Fruit fly (Drosophila melanogaster) whole organism, embryonic: Measurements from ENCODE around the gene RpS28-like.
A peak's percentile ranks its signal among the peaks of the same experiment; 100 is the strongest.

Source experiments
- Aef1 ChIP-seq: fragments of 200-800 bp; sonication (Bioruptor generic); IDR thresholded peaks from 3 replicates; pipeline ENCODE4 v1.3.6; 2022; ENCODE audit warnings: missing biosample characterization, missing genetic modification characterization
- Bgb ChIP-seq: fragments of 200-800 bp; sonication (Bioruptor generic); IDR thresholded peaks from 2 replicates; pipeline ENCODE4 v1.3.6; 2022; ENCODE audit warnings: missing biosample characterization, missing genetic modification characterization; ENCODE audit not compliant: partially characterized antibody
- CG10274 ChIP-seq: fragments of 200-800 bp; sonication (Bioruptor generic); optimal IDR thresholded peaks from 3 replicates; lab custom pipeline; 2017; ENCODE audit warnings: missing biosample characterization, mild to moderate bottlenecking, missing genetic modification characterization
- CG10431 ChIP-seq: fragments of 200-800 bp; sonication (Bioruptor generic); optimal IDR thresholded peaks from 3 replicates; lab custom pipeline; 2018; ENCODE audit warnings: missing biosample characterization, mild to moderate bottlenecking, missing genetic modification characterization
- CG11560 ChIP-seq: fragments of 200-800 bp; sonication (Bioruptor generic); IDR thresholded peaks from 3 replicates; pipeline ENCODE4 v1.3.6; 2022; ENCODE audit warnings: missing biosample characterization, missing genetic modification characterization
- CG13775 ChIP-seq: fragments of 200-800 bp; sonication (Bioruptor generic); optimal IDR thresholded peaks from 3 replicates; lab custom pipeline; 2017; ENCODE audit warnings: missing biosample characterization, mild to moderate bottlenecking, missing genetic modification characterization
- CG14667 ChIP-seq: fragments of 200-800 bp; sonication (Bioruptor generic); IDR thresholded peaks from 2 replicates; pipeline ENCODE4 v1.3.6; 2022; ENCODE audit warnings: missing biosample characterization, missing genetic modification characterization
- CG14710 ChIP-seq: fragments of 200-800 bp; sonication (Bioruptor generic); optimal IDR thresholded peaks from 3 replicates; lab custom pipeline; 2019; ENCODE audit warnings: missing biosample characterization, mild to moderate bottlenecking, missing genetic modification characterization, moderate library complexity
- CG15601 ChIP-seq: fragments of 200-800 bp; sonication (Bioruptor generic); optimal IDR thresholded peaks from 3 replicates; lab custom pipeline; 2019; ENCODE audit warnings: missing biosample characterization, mild to moderate bottlenecking, missing genetic modification characterization, moderate library complexity
- CG1603 ChIP-seq: fragments of 200-800 bp; sonication (Bioruptor generic); optimal IDR thresholded peaks from 2 replicates; lab custom pipeline; 2019; ENCODE audit warnings: missing biosample characterization, mild to moderate bottlenecking, missing genetic modification characterization, moderate library complexity
- CG16863 ChIP-seq: fragments of 200-800 bp; sonication (Bioruptor generic); optimal IDR thresholded peaks from 3 replicates; lab custom pipeline; 2016; ENCODE audit warnings: missing biosample characterization, missing genetic modification characterization
- CG17328 ChIP-seq: fragments of 200-800 bp; sonication (Bioruptor generic); IDR thresholded peaks from 2 replicates; pipeline ENCODE4 v1.3.6; 2022; ENCODE audit warnings: missing biosample characterization, missing genetic modification characterization
- CG17359 ChIP-seq: fragments of 200-800 bp; sonication (Bioruptor generic); optimal IDR thresholded peaks from 3 replicates; lab custom pipeline; 2018; ENCODE audit warnings: missing biosample characterization, mild to moderate bottlenecking, missing genetic modification characterization, moderate library complexity
- CG2116 ChIP-seq: fragments of 200-800 bp; sonication (Bioruptor generic); optimal IDR thresholded peaks from 3 replicates; lab custom pipeline; 2018; ENCODE audit warnings: missing biosample characterization, mild to moderate bottlenecking, missing genetic modification characterization
- CG30020 ChIP-seq: fragments of 200-800 bp; optimal IDR thresholded peaks from 2 replicates; lab custom pipeline; 2019; ENCODE audit warnings: missing biosample characterization, mild to moderate bottlenecking, missing genetic modification characterization, moderate library complexity
- CG30403 ChIP-seq: fragments of 200-800 bp; sonication (Bioruptor generic); optimal IDR thresholded peaks from 3 replicates; lab custom pipeline; 2016; ENCODE audit warnings: missing biosample characterization, missing genetic modification characterization
- CG31441 ChIP-seq: fragments of 200-800 bp; sonication (Bioruptor generic); IDR thresholded peaks from 2 replicates; pipeline ENCODE4 v1.3.6; 2022; ENCODE audit warnings: missing biosample characterization, missing genetic modification characterization
- CG34376 ChIP-seq: fragments of 200-800 bp; sonication (Bioruptor generic); optimal IDR thresholded peaks from 2 replicates; lab custom pipeline; 2018; ENCODE audit warnings: missing biosample characterization, mild to moderate bottlenecking, missing genetic modification characterization
- CG4424 ChIP-seq: fragments of 200-800 bp; sonication (Bioruptor generic); optimal IDR thresholded peaks from 3 replicates; lab custom pipeline; 2016; ENCODE audit warnings: missing biosample characterization, missing genetic modification characterization
- CG4707 ChIP-seq: fragments of 200-800 bp; sonication (Bioruptor generic); optimal IDR thresholded peaks from 2 replicates; lab custom pipeline; 2018; ENCODE audit warnings: missing biosample characterization, mild to moderate bottlenecking, missing genetic modification characterization, moderate library complexity
- CG7556 ChIP-seq: fragments of 200-800 bp; sonication (Bioruptor generic); optimal IDR thresholded peaks from 2 replicates; lab custom pipeline; 2017; ENCODE audit warnings: missing biosample characterization, mild to moderate bottlenecking, missing genetic modification characterization
- CG8290 ChIP-seq, 3 experiments: fragments of 200-800 bp; sonication (Bioruptor generic); optimal IDR thresholded peaks; 2 replicates each; lab custom pipeline; 2016 to 2019; ENCODE audit warnings: missing biosample characterization in 3 of 3, missing genetic modification characterization in 3 of 3, mild to moderate bottlenecking in 2 of 3, moderate library complexity in 1 of 3
- CG8924 ChIP-seq: fragments of 200-800 bp; optimal IDR thresholded peaks from 3 replicates; lab custom pipeline; 2019; ENCODE audit warnings: missing biosample characterization, mild to moderate bottlenecking, missing genetic modification characterization, moderate library complexity
- D19B ChIP-seq: fragments of 200-800 bp; sonication (Bioruptor generic); optimal IDR thresholded peaks from 2 replicates; lab custom pipeline; 2017; ENCODE audit warnings: missing biosample characterization, mild to moderate bottlenecking, missing genetic modification characterization
- Dbx ChIP-seq: fragments of 200-800 bp; sonication (Bioruptor generic); IDR thresholded peaks from 3 replicates; pipeline ENCODE4 v1.3.6; 2022; ENCODE audit warnings: missing biosample characterization, missing genetic modification characterization
- Dip3 ChIP-seq: fragments of 200-800 bp; sonication (Bioruptor generic); optimal IDR thresholded peaks from 3 replicates; lab custom pipeline; 2016; ENCODE audit warnings: missing biosample characterization, missing genetic modification characterization
- Drgx ChIP-seq: fragments of 200-800 bp; sonication (Bioruptor generic); IDR thresholded peaks from 2 replicates; pipeline ENCODE4 v1.3.6; 2022; ENCODE audit warnings: missing biosample characterization, missing genetic modification characterization
- Hr39 ChIP-seq: fragments of >200 bp; optimal IDR thresholded peaks from 2 replicates; lab custom pipeline; 2017
- MESR4 ChIP-seq: fragments of 200-800 bp; sonication (Bioruptor generic); optimal IDR thresholded peaks from 2 replicates; lab custom pipeline; 2018; ENCODE audit warnings: missing biosample characterization, mild to moderate bottlenecking, missing genetic modification characterization, moderate library complexity
- Pdp1 ChIP-seq, 2 experiments: fragments of 200-800 bp; sonication (Bioruptor generic); optimal IDR thresholded peaks; 3 replicates each; lab custom pipeline; 2016; ENCODE audit warnings: missing biosample characterization in 2 of 2, missing genetic modification characterization in 2 of 2, mild to moderate bottlenecking in 1 of 2, moderate library complexity in 1 of 2
- Sry-β ChIP-seq: fragments of 200-800 bp; sonication (Bioruptor generic); optimal IDR thresholded peaks from 2 replicates; lab custom pipeline; 2018; ENCODE audit warnings: missing biosample characterization, mild to moderate bottlenecking, missing genetic modification characterization, moderate library complexity
- ase ChIP-seq: fragments of 200-800 bp; sonication (Bioruptor generic); IDR thresholded peaks from 3 replicates; pipeline ENCODE4 v1.3.6; 2022; ENCODE audit warnings: missing biosample characterization, missing genetic modification characterization
- cad ChIP-seq: fragments of >200 bp; optimal IDR thresholded peaks from 2 replicates; lab custom pipeline; 2017; ENCODE audit warnings: missing biosample characterization, missing genetic modification characterization
- caup ChIP-seq: fragments of 200-800 bp; sonication (Bioruptor generic); optimal IDR thresholded peaks from 3 replicates; lab custom pipeline; 2017; ENCODE audit warnings: missing biosample characterization, mild to moderate bottlenecking, missing genetic modification characterization, moderate library complexity; ENCODE audit not compliant: severe bottlenecking
- chif ChIP-seq, 2 experiments: fragments of 200-800 bp; sonication (Bioruptor generic); optimal IDR thresholded peaks; 3 replicates each; lab custom pipeline; 2016; ENCODE audit warnings: missing biosample characterization in 2 of 2, missing genetic modification characterization in 2 of 2
- croc ChIP-seq: fragments of 200-800 bp; sonication (Bioruptor generic); conservative IDR thresholded peaks from 3 replicates; pipeline ENCODE4 v1.3.6; 2022; ENCODE audit warnings: missing biosample characterization, missing genetic modification characterization
- ems ChIP-seq: fragments of 200-800 bp; sonication (Bioruptor generic); optimal IDR thresholded peaks from 3 replicates; lab custom pipeline; 2016; ENCODE audit warnings: missing biosample characterization, missing genetic modification characterization
- fd3F ChIP-seq: fragments of 200-800 bp; sonication (Bioruptor generic); optimal IDR thresholded peaks from 2 replicates; lab custom pipeline; 2018; ENCODE audit warnings: missing biosample characterization, mild to moderate bottlenecking, missing genetic modification characterization, moderate library complexity
- gem ChIP-seq: fragments of 200-800 bp; sonication (Bioruptor generic); optimal IDR thresholded peaks from 2 replicates; lab custom pipeline; 2019; ENCODE audit warnings: missing biosample characterization, mild to moderate bottlenecking, missing genetic modification characterization, moderate library complexity
- gfzf ChIP-seq: fragments of 200-800 bp; sonication (Bioruptor generic); optimal IDR thresholded peaks from 2 replicates; lab custom pipeline; 2016; ENCODE audit warnings: missing biosample characterization, mild to moderate bottlenecking, missing genetic modification characterization, moderate library complexity
- grn ChIP-seq: fragments of 200-800 bp; sonication (Bioruptor generic); optimal IDR thresholded peaks from 3 replicates; lab custom pipeline; 2017; ENCODE audit warnings: missing biosample characterization, missing genetic modification characterization
- klu ChIP-seq: fragments of 200-800 bp; sonication (Bioruptor generic); IDR thresholded peaks from 2 replicates; pipeline ENCODE4 v1.3.6; 2022; ENCODE audit warnings: missing biosample characterization, missing genetic modification characterization
- onecut ChIP-seq: fragments of 200-800 bp; sonication (Bioruptor generic); IDR thresholded peaks from 2 replicates; pipeline ENCODE4 v1.3.6; 2022; ENCODE audit warnings: missing biosample characterization, missing genetic modification characterization
- slp2 ChIP-seq: fragments of 200-800 bp; sonication (Bioruptor generic); optimal IDR thresholded peaks from 2 replicates; lab custom pipeline; 2016; ENCODE audit warnings: missing biosample characterization, missing genetic modification characterization
- sqz ChIP-seq: fragments of 200-800 bp; sonication (Bioruptor generic); optimal IDR thresholded peaks from 3 replicates; lab custom pipeline; 2018; ENCODE audit warnings: missing biosample characterization, mild to moderate bottlenecking, missing genetic modification characterization
- sr ChIP-seq: fragments of 200-800 bp; sonication (Bioruptor generic); IDR thresholded peaks from 3 replicates; pipeline ENCODE4 v1.3.6; 2022; ENCODE audit warnings: missing biosample characterization, missing genetic modification characterization
- stwl ChIP-seq: fragments of 200-800 bp; sonication (Bioruptor generic); optimal IDR thresholded peaks from 3 replicates; lab custom pipeline; 2018; ENCODE audit warnings: missing biosample characterization, mild to moderate bottlenecking, missing genetic modification characterization, moderate library complexity
- vfl ChIP-seq: fragments of 200-800 bp; sonication (Bioruptor generic); optimal IDR thresholded peaks from 2 replicates; lab custom pipeline; 2016; ENCODE audit warnings: missing biosample characterization, missing genetic modification characterization
- zf30C ChIP-seq: fragments of 200-800 bp; sonication (Bioruptor generic); optimal IDR thresholded peaks from 3 replicates; lab custom pipeline; 2018; ENCODE audit warnings: missing biosample characterization, mild to moderate bottlenecking, missing genetic modification characterization

RpS28-like gene

dm6 chr2L:9449257-9449972 lies 12.8 kb downstream of the RpS28-like start (continued):
- TF ChIP-seq Drgx (GFP tag; lab: Robert Waterston, UW) (peak; percentile 94), Dip3 (GFP tag; lab: Kevin White, UChicago) (peak; percentile 87), gem (tag; lab: Kevin White, UChicago) (peak; percentile 97), CG10431 (GFP tag; lab: Kevin White, UChicago) (peak; percentile 87), ase (GFP tag; lab: Robert Waterston, UW) (peak; percentile 91), CG11560 (tag; lab: Robert Waterston, UW) (peak; percentile 86), CG14667 (peak; percentile 92), MESR4 (GFP tag; lab: Kevin White, UChicago) (peak; percentile 14), CG16863 (GFP tag; lab: Kevin White, UChicago) (peak; percentile 51), CG34376 (GFP tag; lab: Kevin White, UChicago) (peak; percentile 94), caup (GFP tag; lab: Kevin White, UChicago) (peak; percentile 93), CG13775 (GFP tag; lab: Kevin White, UChicago) (peak; percentile 96), Aef1 (GFP tag; lab: Robert Waterston, UW) (peak; percentile 91), chif (GFP tag; optimal IDR thresholded peaks at IDR 0.05; lab: Kevin White, UChicago) (peak; percentile 62 to 85), CG30020 (tag; lab: Kevin White, UChicago) (peak; percentile 86), CG7556 (GFP tag; lab: Kevin White, UChicago) (peak; percentile 97), CG17359 (tag; lab: Kevin White, UChicago) (peak; percentile 91), D19B (GFP tag; lab: Kevin White, UChicago) (peak; percentile 81), Pdp1 (GFP tag; optimal IDR thresholded peaks at IDR 0.05; lab: Kevin White, UChicago) (peak; percentile 70 to 91), slp2 (GFP tag; lab: Kevin White, UChicago) (peak; percentile 88), ems (peak; percentile 88), CG10274 (GFP tag; lab: Kevin White, UChicago) (no peak), sr (peak; percentile 36; the same call in 2 of the 3 replicates), vfl (GFP tag; lab: Kevin White, UChicago) (peak; percentile 75), sqz (GFP tag; lab: Kevin White, UChicago) (peak; percentile 87), CG2116 (peak; percentile 77), Sry-β (GFP tag; lab: Kevin White, UChicago) (peak; percentile 64), Hr39 (lab: Kevin White, UChicago) (no peak), CG14710 (tag; lab: Kevin White, UChicago) (peak; percentile 95), stwl (peak; percentile 30), CG17328 (GFP tag; lab: Robert Waterston, UW) (peak; percentile 93), CG4424 (GFP tag; lab: Kevin White, UChicago) (peak; percentile 95), grn (peak; percentile 23), fd3F (GFP tag; lab: Kevin White, UChicago) (peak; percentile 89), CG4707 (GFP tag; lab: Kevin White, UChicago) (peak; percentile 94), CG31441 (GFP tag; lab: Robert Waterston, UW) (peak; percentile 88), CG8924 (tag; lab: Kevin White, UChicago) (peak; percentile 97), CG8290 (GFP tag; optimal IDR thresholded peaks at IDR 0.05; lab: Kevin White, UChicago) (peak; percentile 97), CG8290 (tag; optimal IDR thresholded peaks at IDR 0.05; lab: Kevin White, UChicago) (peak; percentile 86 to 87), onecut (GFP tag; lab: Robert Waterston, UW) (peak; percentile 90), croc (peak; percentile 98), Bgb (GFP tag; lab: Robert Waterston, UW) (peak; percentile 63), CG1603 (peak; percentile 81), klu (GFP tag; lab: Robert Waterston, UW) (peak; percentile 96; the same call in 1 of the 2 replicates), CG30403 (peak; percentile 96), zf30C (GFP tag; lab: Kevin White, UChicago) (peak; percentile 100), CG15601 (peak; percentile 94), gfzf (GFP tag; lab: Kevin White, UChicago) (no peak), cad (GFP tag; lab: Kevin White, UChicago) (no peak), Dbx (GFP tag; lab: Robert Waterston, UW) (peak; percentile 92)
